Worm (Caenorhabditis elegans) whole organism, L3 larva: ENCODE results near the gene rad-23.
A peak's percentile ranks its signal among the peaks of the same experiment; 100 is the strongest.

Source experiments
- ZK546.5 ChIP-seq: sonication (generic microtip); optimal IDR thresholded peaks from 2 replicates; lab custom pipeline; 2017; ENCODE audit warnings: missing biosample characterization, missing genetic modification characterization
- ama-1 ChIP-seq: fragments of 150-350 bp; optimal IDR thresholded peaks from 2 replicates; lab custom pipeline; 2018
- ceh-28 ChIP-seq: fragments of 150-350 bp; optimal IDR thresholded peaks from 2 replicates; lab custom pipeline; 2014; ENCODE audit warnings: missing biosample characterization, missing genetic modification reagents, missing genetic modification characterization
- ceh-9 ChIP-seq: sonication (generic microtip); optimal IDR thresholded peaks from 2 replicates; lab custom pipeline; 2018; ENCODE audit warnings: missing biosample characterization, missing genetic modification characterization
- daf-12 ChIP-seq: fragments of 150-350 bp; optimal IDR thresholded peaks from 2 replicates; lab custom pipeline; 2014; ENCODE audit warnings: missing biosample characterization, missing genetic modification reagents, missing genetic modification characterization
- egl-27 ChIP-seq: sonication (generic microtip); optimal IDR thresholded peaks from 4 replicates; lab custom pipeline; 2017; ENCODE audit warnings: missing biosample characterization, missing genetic modification reagents, missing genetic modification characterization
- egl-5 ChIP-seq: fragments of 150-350 bp; optimal IDR thresholded peaks from 2 replicates; lab custom pipeline; 2017; ENCODE audit warnings: missing biosample characterization, missing genetic modification reagents, missing genetic modification characterization, inconsistent platforms
- elt-1 ChIP-seq: fragments of 150-350 bp; optimal IDR thresholded peaks from 2 replicates; lab custom pipeline; 2014; ENCODE audit warnings: missing biosample characterization, missing genetic modification characterization
- elt-2 ChIP-seq: sonication (generic microtip); optimal IDR thresholded peaks from 2 replicates; lab custom pipeline; 2016; ENCODE audit warnings: missing genetic modification reagents, mild to moderate bottlenecking, missing genetic modification characterization, missing compliant biosample characterization
- elt-3 ChIP-seq, 3 experiments: fragments of 150-350 bp in 1 of 3; sonication (generic microtip) in 2 of 3; optimal IDR thresholded peaks; 2 replicates in 2 of 3; 4 replicates in 1 of 3; lab custom pipeline; 2014 to 2017; ENCODE audit warnings: missing biosample characterization in 3 of 3, missing genetic modification characterization in 3 of 3
- eor-1 ChIP-seq, 2 experiments: fragments of 150-350 bp; optimal IDR thresholded peaks; 2 replicates each; lab custom pipeline; 2014 to 2018; ENCODE audit warnings: missing biosample characterization in 2 of 2, missing genetic modification characterization in 2 of 2
- fos-1 ChIP-seq: fragments of 150-350 bp; optimal IDR thresholded peaks from 2 replicates; lab custom pipeline; 2014; ENCODE audit warnings: missing biosample characterization, missing genetic modification characterization
- hmg-11 ChIP-seq: sonication (generic microtip); optimal IDR thresholded peaks from 2 replicates; lab custom pipeline; 2016; ENCODE audit warnings: missing genetic modification characterization, missing compliant biosample characterization
- jun-1 ChIP-seq: fragments of 150-350 bp; optimal IDR thresholded peaks from 2 replicates; lab custom pipeline; 2014; ENCODE audit warnings: missing biosample characterization, missing genetic modification reagents, missing genetic modification characterization
- lin-15B ChIP-seq: fragments of 150-350 bp; optimal IDR thresholded peaks from 2 replicates; lab custom pipeline; 2014; ENCODE audit warnings: missing biosample characterization, missing genetic modification characterization
- lin-39 ChIP-seq: fragments of 150-350 bp; optimal IDR thresholded peaks from 2 replicates; lab custom pipeline; 2018; ENCODE audit warnings: missing biosample characterization, missing genetic modification reagents, missing genetic modification characterization
- mdl-1 ChIP-seq: fragments of 150-350 bp; optimal IDR thresholded peaks from 2 replicates; lab custom pipeline; 2014; ENCODE audit warnings: missing biosample characterization, missing genetic modification characterization
- mml-1 ChIP-seq: fragments of 150-350 bp; sonication (generic microtip); optimal IDR thresholded peaks from 3 replicates; lab custom pipeline; 2014; ENCODE audit warnings: missing biosample characterization, missing genetic modification characterization
- nfya-1 ChIP-seq: sonication (generic microtip); optimal IDR thresholded peaks from 2 replicates; lab custom pipeline; 2017; ENCODE audit warnings: missing genetic modification characterization, mild to moderate bottlenecking, missing compliant biosample characterization, antibody characterized with exemption, moderate library complexity; ENCODE audit not compliant: insufficient read depth
- nhr-12 ChIP-seq: fragments of 150-350 bp; optimal IDR thresholded peaks from 2 replicates; lab custom pipeline; 2014; ENCODE audit warnings: missing biosample characterization, missing genetic modification characterization
- nhr-237 ChIP-seq: fragments of 150-350 bp; optimal IDR thresholded peaks from 2 replicates; lab custom pipeline; 2014; ENCODE audit warnings: missing biosample characterization, missing genetic modification characterization
- nhr-25 ChIP-seq: sonication (generic microtip); optimal IDR thresholded peaks from 2 replicates; lab custom pipeline; 2017; ENCODE audit warnings: missing biosample characterization, missing genetic modification characterization
- nhr-28 ChIP-seq: fragments of 150-350 bp; optimal IDR thresholded peaks from 2 replicates; lab custom pipeline; 2014; ENCODE audit warnings: missing biosample characterization, missing genetic modification characterization
- nhr-67 ChIP-seq: fragments of 150-350 bp; optimal IDR thresholded peaks from 2 replicates; lab custom pipeline; 2014; ENCODE audit warnings: missing biosample characterization, missing genetic modification characterization
- nhr-76 ChIP-seq: fragments of 150-350 bp; sonication (generic microtip); optimal IDR thresholded peaks from 5 replicates; lab custom pipeline; 2014; ENCODE audit warnings: missing biosample characterization, missing genetic modification characterization
- nhr-77 ChIP-seq: fragments of 150-350 bp; optimal IDR thresholded peaks from 2 replicates; lab custom pipeline; 2014; ENCODE audit warnings: missing biosample characterization, missing genetic modification characterization
- pha-4 ChIP-seq: fragments of 150-350 bp; optimal IDR thresholded peaks from 2 replicates; lab custom pipeline; 2014; ENCODE audit warnings: missing biosample characterization, missing genetic modification reagents, missing genetic modification characterization
- pqm-1 ChIP-seq: fragments of 150-350 bp; optimal IDR thresholded peaks from 2 replicates; lab custom pipeline; 2017; ENCODE audit warnings: missing biosample characterization, missing genetic modification characterization, inconsistent platforms
- sea-2 ChIP-seq: fragments of 150-350 bp; sonication (generic microtip); optimal IDR thresholded peaks from 4 replicates; lab custom pipeline; 2014; ENCODE audit warnings: missing biosample characterization, missing genetic modification reagents, missing genetic modification characterization
- skn-1 ChIP-seq: fragments of 150-350 bp; optimal IDR thresholded peaks from 2 replicates; lab custom pipeline; 2014; ENCODE audit warnings: missing biosample characterization, missing genetic modification characterization
- snpc-4 ChIP-seq: fragments of 150-350 bp; optimal IDR thresholded peaks from 2 replicates; lab custom pipeline; 2014; ENCODE audit warnings: missing biosample characterization, missing genetic modification characterization
- tbx-2 ChIP-seq: sonication (generic microtip); optimal IDR thresholded peaks from 2 replicates; lab custom pipeline; 2016; ENCODE audit warnings: mild to moderate bottlenecking, missing genetic modification characterization, missing compliant biosample characterization
- unc-39 ChIP-seq: sonication (generic microtip); optimal IDR thresholded peaks from 4 replicates; lab custom pipeline; 2017; ENCODE audit warnings: missing biosample characterization, missing genetic modification characterization
- zag-1 ChIP-seq: fragments of 150-350 bp; optimal IDR thresholded peaks from 2 replicates; lab custom pipeline; 2014; ENCODE audit warnings: missing biosample characterization, missing genetic modification characterization
- ztf-11 ChIP-seq: fragments of 150-350 bp; optimal IDR thresholded peaks from 2 replicates; lab custom pipeline; 2014; ENCODE audit warnings: missing biosample characterization, missing genetic modification characterization
- ztf-4 ChIP-seq: fragments of 150-350 bp; optimal IDR thresholded peaks from 2 replicates; lab custom pipeline; 2014; ENCODE audit warnings: missing biosample characterization, missing genetic modification characterization

The rad-23 gene

ce11 chrII:11690868-11691267 is 38.3 kb upstream of the rad-23 start:
- no peak for TF ChIP-seq elt-1 (tag; lab: Kevin White, UChicago)
- no peak for TF ChIP-seq ZK546.5 (tag; lab: Kevin White, UChicago)
- no peak for TF ChIP-seq ceh-9 (tag; lab: Kevin White, UChicago)
- TF ChIP-seq mdl-1 (tag; lab: Kevin White, UChicago): no peak
- no peak for TF ChIP-seq nhr-237 (tag; lab: Kevin White, UChicago)
- TF ChIP-seq tbx-2: no peak
- TF ChIP-seq ztf-11 (tag; lab: Kevin White, UChicago): no peak
- no peak for TF ChIP-seq nhr-12 (tag; lab: Kevin White, UChicago)
- no peak for TF ChIP-seq daf-12 (tag; lab: Kevin White, UChicago)
- TF ChIP-seq egl-27 (tag; lab: Kevin White, UChicago): no peak
- TF ChIP-seq ama-1 (lab: Kevin White, UChicago): no peak
- no peak for TF ChIP-seq fos-1
- TF ChIP-seq jun-1: no peak
- no peak for TF ChIP-seq snpc-4 (tag; lab: Kevin White, UChicago)
- no peak for TF ChIP-seq hmg-11 (tag; lab: Kevin White, UChicago)

- TF ChIP-seq ceh-9 (tag; lab: Kevin White, UChicago): no peak
- no peak for TF ChIP-seq nhr-67
- TF ChIP-seq ZK546.5 (tag; lab: Kevin White, UChicago): no peak
- TF ChIP-seq jun-1: no peak
- TF ChIP-seq nhr-77 (tag; lab: Kevin White, UChicago): no peak
- TF ChIP-seq egl-27 (tag; lab: Kevin White, UChicago): no peak
- TF ChIP-seq egl-5 (tag; lab: Kevin White, UChicago): no peak
These were observed 37.4 kb upstream of the rad-23 start for ce11 chrII:11689941-11690340.

- TF ChIP-seq zag-1 (no peak), egl-27 (tag; lab: Kevin White, UChicago) (no peak)
- TF ChIP-seq, all 47 proteins: peak for 0
These were observed 36.1 kb upstream of the rad-23 start, which contains the start of gene kel-1 for ce11 chrII:11688643-11689042. Gene kel-1 (plus strand): TSS chrII:11688943.

ce11 chrII:11688011-11688410 is 35.5 kb upstream of the rad-23 start:
- TF ChIP-seq eor-1 (tag; optimal IDR thresholded peaks at IDR 0.05; lab: Kevin White, UChicago): no peak
- TF ChIP-seq tbx-2: no peak
- no peak for TF ChIP-seq fos-1
- no peak for TF ChIP-seq lin-15B
- peak; percentile 29 for TF ChIP-seq hmg-11 (tag; lab: Kevin White, UChicago)
- no peak for TF ChIP-seq daf-12 (tag; lab: Kevin White, UChicago)
- peak; percentile 15 for TF ChIP-seq pha-4 (tag; lab: Kevin White, UChicago)
- TF ChIP-seq pqm-1 (tag; lab: Kevin White, UChicago): no peak

ce11 chrII:11685177-11685576 is 32.6 kb upstream of the rad-23 start, which contains the start of gene C47D12.5:
Gene C47D12.5 (minus strand): TSS chrII:11685277.
- no peak for TF ChIP-seq nhr-28 (tag; lab: Kevin White, UChicago)
- TF ChIP-seq eor-1 (tag; optimal IDR thresholded peaks at IDR 0.05; lab: Kevin White, UChicago): no peak
- no peak for TF ChIP-seq zag-1
- TF ChIP-seq snpc-4 (tag; lab: Kevin White, UChicago): no peak
- TF ChIP-seq mml-1 (tag; lab: Kevin White, UChicago): no peak
- TF ChIP-seq fos-1: no peak
- TF ChIP-seq skn-1: no peak
- TF ChIP-seq ceh-9 (tag; lab: Kevin White, UChicago): no peak
- no peak for TF ChIP-seq pqm-1 (tag; lab: Kevin White, UChicago)
- no peak for TF ChIP-seq elt-1 (tag; lab: Kevin White, UChicago)
- no peak for TF ChIP-seq unc-39
- TF ChIP-seq nfya-1 (tag; lab: Kevin White, UChicago): no peak
- no peak for TF ChIP-seq ceh-28

- TF ChIP-seq nhr-76 (tag; lab: Kevin White, UChicago): no peak
- no peak for TF ChIP-seq mml-1 (tag; lab: Kevin White, UChicago)
- TF ChIP-seq lin-15B: no peak
- no peak for TF ChIP-seq pha-4 (tag; lab: Kevin White, UChicago)
- TF ChIP-seq nhr-67: no peak
- no peak for TF ChIP-seq sea-2 (GFP tag; lab: Kevin White, UChicago)
- no peak for TF ChIP-seq nhr-12 (tag; lab: Kevin White, UChicago)
- no peak for TF ChIP-seq elt-3 (tag; optimal IDR thresholded peaks at IDR 0.05; lab: Kevin White, UChicago)
- no peak for TF ChIP-seq elt-2 (tag; lab: Kevin White, UChicago)
- TF ChIP-seq lin-39 (tag; lab: Kevin White, UChicago): no peak
- no peak for TF ChIP-seq ztf-11 (tag; lab: Kevin White, UChicago)
- no peak for TF ChIP-seq ztf-4 (tag; lab: Kevin White, UChicago)
- TF ChIP-seq ceh-9 (tag; lab: Kevin White, UChicago): no peak
- no peak for TF ChIP-seq ZK546.5 (tag; lab: Kevin White, UChicago)
- TF ChIP-seq tbx-2: no peak
- no peak for TF ChIP-seq nhr-25 (tag; lab: Kevin White, UChicago)
These were observed 28.8 kb upstream of the rad-23 start, which contains the start of the genes sfxn-1.4 and C47D12.4 for ce11 chrII:11681136-11681824. Gene sfxn-1.4 (minus strand): TSS chrII:11681236. Gene C47D12.4 (plus strand): TSS chrII:11681774.
